Fruit fly (Drosophila melanogaster) whole organism, embryonic: ENCODE results near the gene CG10801.

ENCODE experiments used
- Asciz ChIP-seq: fragments of 200-800 bp; sonication (Bioruptor generic); optimal IDR thresholded peaks from 2 replicates; lab custom pipeline; 2017; ENCODE audit warnings: missing biosample characterization, mild to moderate bottlenecking, missing genetic modification characterization, missing genetic modification reagents
- BEAF-32 ChIP-seq: fragments of 200-800 bp; sonication (Bioruptor generic); optimal IDR thresholded peaks from 3 replicates; lab custom pipeline; 2017; ENCODE audit warnings: missing biosample characterization, missing genetic modification characterization, mild to moderate bottlenecking, moderate library complexity, missing genetic modification reagents
- Bdp1 ChIP-seq: fragments of 200-800 bp; sonication (Bioruptor generic); optimal IDR thresholded peaks from 3 replicates; lab custom pipeline; 2016; ENCODE audit warnings: missing biosample characterization, missing genetic modification characterization
- BtbVII ChIP-seq: fragments of 200-800 bp; sonication (Bioruptor generic); optimal IDR thresholded peaks from 3 replicates; lab custom pipeline; 2017; ENCODE audit warnings: missing biosample characterization, mild to moderate bottlenecking, missing genetic modification characterization
- CG10462 ChIP-seq: fragments of 200-800 bp; sonication (Bioruptor generic); optimal IDR thresholded peaks from 2 replicates; lab custom pipeline; 2016; ENCODE audit warnings: missing biosample characterization, missing genetic modification characterization
- CG10543 ChIP-seq: fragments of 200-800 bp; sonication (Bioruptor generic); optimal IDR thresholded peaks from 3 replicates; lab custom pipeline; 2017; ENCODE audit warnings: missing biosample characterization, mild to moderate bottlenecking, missing genetic modification characterization, moderate library complexity
- CG10979 ChIP-seq: fragments of 200-800 bp; sonication (Bioruptor generic); optimal IDR thresholded peaks from 2 replicates; lab custom pipeline; 2018; ENCODE audit warnings: missing biosample characterization, mild to moderate bottlenecking, missing genetic modification characterization, moderate library complexity
- CG11085 ChIP-seq: fragments of 200-800 bp; sonication (Bioruptor generic); IDR thresholded peaks from 2 replicates; pipeline ENCODE4 v1.3.6; 2022; ENCODE audit warnings: missing biosample characterization, missing genetic modification characterization
- CG12942 ChIP-seq: fragments of 200-800 bp; sonication (Bioruptor generic); optimal IDR thresholded peaks from 3 replicates; lab custom pipeline; 2016; ENCODE audit warnings: missing biosample characterization, missing genetic modification characterization
- CG15479 ChIP-seq: fragments of 200-800 bp; sonication (Bioruptor generic); optimal IDR thresholded peaks from 3 replicates; lab custom pipeline; 2019; ENCODE audit warnings: missing biosample characterization, mild to moderate bottlenecking, missing genetic modification characterization, moderate library complexity
- CG16815 ChIP-seq: fragments of 200-800 bp; sonication (Bioruptor generic); optimal IDR thresholded peaks from 3 replicates; lab custom pipeline; 2017; ENCODE audit warnings: missing biosample characterization, mild to moderate bottlenecking, missing genetic modification characterization
- CG2116 ChIP-seq: fragments of 200-800 bp; sonication (Bioruptor generic); optimal IDR thresholded peaks from 3 replicates; lab custom pipeline; 2018; ENCODE audit warnings: missing biosample characterization, mild to moderate bottlenecking, missing genetic modification characterization
- CG2120 ChIP-seq: fragments of 200-800 bp; sonication (Bioruptor generic); optimal IDR thresholded peaks from 3 replicates; lab custom pipeline; 2016; ENCODE audit warnings: missing biosample characterization, missing genetic modification characterization
- CG33557 ChIP-seq: fragments of 200-800 bp; sonication (Bioruptor generic); optimal IDR thresholded peaks from 2 replicates; lab custom pipeline; 2019; ENCODE audit warnings: missing biosample characterization, mild to moderate bottlenecking, missing genetic modification characterization, moderate library complexity
- CG3726 ChIP-seq: fragments of 200-800 bp; sonication (Bioruptor generic); IDR thresholded peaks from 3 replicates; pipeline ENCODE4, ENCODE4 v1.3.6; 2022; ENCODE audit warnings: missing biosample characterization, missing genetic modification characterization
- CG6689 ChIP-seq: fragments of 200-800 bp; sonication (Bioruptor generic); IDR thresholded peaks from 2 replicates; pipeline ENCODE4 v1.3.6; 2022; ENCODE audit warnings: missing biosample characterization, missing genetic modification characterization
- CG6765 ChIP-seq: fragments of 200-800 bp; sonication (Bioruptor generic); optimal IDR thresholded peaks from 3 replicates; lab custom pipeline; 2017; ENCODE audit warnings: missing biosample characterization, mild to moderate bottlenecking, missing genetic modification characterization
- CG7271 ChIP-seq: fragments of 200-800 bp; sonication (Bioruptor generic); optimal IDR thresholded peaks from 2 replicates; lab custom pipeline; 2018; ENCODE audit warnings: missing biosample characterization, mild to moderate bottlenecking, missing genetic modification characterization, moderate library complexity
- CG8290 ChIP-seq, 3 experiments: fragments of 200-800 bp; sonication (Bioruptor generic); optimal IDR thresholded peaks; 2 replicates each; lab custom pipeline; 2016 to 2019; ENCODE audit warnings: missing biosample characterization in 3 of 3, missing genetic modification characterization in 3 of 3, mild to moderate bottlenecking in 2 of 3, moderate library complexity in 1 of 3
- CG9215 ChIP-seq: fragments of 200-800 bp; sonication (Bioruptor generic); IDR thresholded peaks from 2 replicates; pipeline ENCODE4 v1.3.6; 2022; ENCODE audit warnings: missing biosample characterization, missing genetic modification characterization
- Camta ChIP-seq: fragments of 200-800 bp; sonication (Bioruptor generic); optimal IDR thresholded peaks from 2 replicates; lab custom pipeline; 2016; ENCODE audit warnings: missing biosample characterization, missing genetic modification characterization
- Deaf1 ChIP-seq: fragments of 200-800 bp; optimal IDR thresholded peaks from 3 replicates; lab custom pipeline; 2019; ENCODE audit warnings: missing biosample characterization, mild to moderate bottlenecking, missing genetic modification characterization, moderate library complexity
- Dfd ChIP-seq, 2 experiments: fragments of >200 bp; optimal IDR thresholded peaks; 2 replicates each; lab custom pipeline; 2017; ENCODE audit warnings: missing biosample characterization in 2 of 2, missing genetic modification characterization in 2 of 2
- Dip2 ChIP-seq: fragments of 200-800 bp; sonication (Bioruptor generic); IDR thresholded peaks from 2 replicates; pipeline ENCODE4 v1.3.6; 2022; ENCODE audit warnings: missing biosample characterization, missing genetic modification characterization
- E2f2 ChIP-seq: fragments of 200-800 bp; sonication (Bioruptor generic); IDR thresholded peaks from 2 replicates; pipeline ENCODE4 v1.3.6; 2022; ENCODE audit warnings: missing biosample characterization, missing genetic modification characterization
- Hsf ChIP-seq: fragments of 200-800 bp; sonication (Bioruptor generic); optimal IDR thresholded peaks from 3 replicates; lab custom pipeline; 2016; ENCODE audit warnings: missing biosample characterization, missing genetic modification characterization
- NK7.1 ChIP-seq: fragments of 200-800 bp; sonication (Bioruptor generic); optimal IDR thresholded peaks from 3 replicates; lab custom pipeline; 2016; ENCODE audit warnings: missing biosample characterization, missing genetic modification characterization
- Neu2 ChIP-seq: fragments of 200-800 bp; sonication (Bioruptor generic); optimal IDR thresholded peaks from 3 replicates; lab custom pipeline; 2016; ENCODE audit warnings: missing biosample characterization, missing genetic modification characterization, borderline replicate concordance
- Oaz ChIP-seq: fragments of 200-800 bp; sonication (Bioruptor generic); IDR thresholded peaks from 2 replicates; pipeline ENCODE4 v1.3.6; 2022; ENCODE audit warnings: missing biosample characterization, missing genetic modification characterization
- Ravus ChIP-seq: fragments of 200-800 bp; sonication (Bioruptor generic); IDR thresholded peaks from 2 replicates; pipeline ENCODE4 v1.3.6; 2022; ENCODE audit warnings: missing biosample characterization, missing genetic modification characterization
- Xrp1 ChIP-seq: fragments of 200-800 bp; sonication (Bioruptor generic); IDR thresholded peaks from 2 replicates; pipeline ENCODE4 v1.3.6; 2022; ENCODE audit warnings: missing biosample characterization, missing genetic modification characterization
- ara ChIP-seq: fragments of 200-800 bp; sonication (Bioruptor generic); IDR thresholded peaks from 2 replicates; pipeline ENCODE4 v1.3.6; 2022; ENCODE audit warnings: missing biosample characterization, missing genetic modification characterization
- bsh ChIP-seq, 2 experiments: fragments of 200-800 bp; sonication (Bioruptor generic); optimal IDR thresholded peaks; 2 replicates each; lab custom pipeline; 2017 to 2018; ENCODE audit warnings: mild to moderate bottlenecking in 2 of 2, missing biosample characterization in 2 of 2, missing genetic modification characterization in 2 of 2, moderate library complexity in 1 of 2
- btn ChIP-seq: fragments of 200-800 bp; sonication (Bioruptor generic); optimal IDR thresholded peaks from 2 replicates; lab custom pipeline; 2016; ENCODE audit warnings: missing biosample characterization, missing genetic modification characterization
- chif ChIP-seq, 2 experiments: fragments of 200-800 bp; sonication (Bioruptor generic); optimal IDR thresholded peaks; 3 replicates each; lab custom pipeline; 2016; ENCODE audit warnings: missing biosample characterization in 2 of 2, missing genetic modification characterization in 2 of 2
- chinmo ChIP-seq: fragments of 200-800 bp; sonication (Bioruptor generic); IDR thresholded peaks from 4 replicates; pipeline ENCODE4 v1.3.6; 2022; ENCODE audit warnings: missing biosample characterization, missing genetic modification characterization; ENCODE audit not compliant: partially characterized antibody
- ewg ChIP-seq: fragments of 200-800 bp; sonication (Bioruptor generic); optimal IDR thresholded peaks from 3 replicates; lab custom pipeline; 2017; ENCODE audit warnings: mild to moderate bottlenecking, missing biosample characterization, missing genetic modification reagents, missing genetic modification characterization
- gem ChIP-seq: fragments of 200-800 bp; sonication (Bioruptor generic); optimal IDR thresholded peaks from 2 replicates; lab custom pipeline; 2019; ENCODE audit warnings: missing biosample characterization, mild to moderate bottlenecking, missing genetic modification characterization, moderate library complexity
- gsb-n ChIP-seq: fragments of 200-800 bp; sonication (Bioruptor generic); optimal IDR thresholded peaks from 3 replicates; lab custom pipeline; 2018; ENCODE audit warnings: missing biosample characterization, mild to moderate bottlenecking, missing genetic modification characterization
- h ChIP-seq: fragments of >200 bp; optimal IDR thresholded peaks from 2 replicates; lab custom pipeline; 2017
- hb ChIP-seq: fragments of 200-800 bp; sonication (Bioruptor generic); IDR thresholded peaks from 3 replicates; pipeline ENCODE4 v1.3.6; 2022; ENCODE audit warnings: missing biosample characterization, missing genetic modification characterization; ENCODE audit not compliant: partially characterized antibody
- luna ChIP-seq: fragments of 200-800 bp; sonication (Bioruptor generic); optimal IDR thresholded peaks from 2 replicates; lab custom pipeline; 2016; ENCODE audit warnings: missing biosample characterization, missing genetic modification characterization
- pan ChIP-seq, 4 experiments: fragments of >200 bp in 3 of 4; fragments of 200-800 bp in 1 of 4; sonication (Bioruptor generic) in 1 of 4; optimal IDR thresholded peaks in 3 of 4; IDR thresholded peaks in 1 of 4; 2 replicates each; pipeline versions ENCODE4 v1.3.6 to Lab custom; 2017 to 2022; ENCODE audit warnings: missing biosample characterization in 2 of 4, missing genetic modification characterization in 2 of 4, mixed read lengths in 1 of 4
- pros ChIP-seq: fragments of 200-800 bp; sonication (Bioruptor generic); optimal IDR thresholded peaks from 3 replicates; lab custom pipeline; 2019; ENCODE audit warnings: missing biosample characterization, mild to moderate bottlenecking, missing genetic modification characterization, moderate library complexity
- pzg ChIP-seq: fragments of 200-800 bp; sonication (Bioruptor generic); optimal IDR thresholded peaks from 3 replicates; lab custom pipeline; 2018; ENCODE audit warnings: missing biosample characterization, mild to moderate bottlenecking, missing genetic modification characterization, moderate library complexity
- sim ChIP-seq: fragments of 200-800 bp; sonication (Bioruptor generic); IDR thresholded peaks from 2 replicates; pipeline ENCODE4 v1.3.6; 2022; ENCODE audit warnings: missing biosample characterization, missing genetic modification characterization
- slou ChIP-seq: fragments of 200-800 bp; sonication (Bioruptor generic); optimal IDR thresholded peaks from 3 replicates; lab custom pipeline; 2016; ENCODE audit warnings: missing biosample characterization, missing genetic modification characterization
- sr ChIP-seq: fragments of 200-800 bp; sonication (Bioruptor generic); IDR thresholded peaks from 3 replicates; pipeline ENCODE4 v1.3.6; 2022; ENCODE audit warnings: missing biosample characterization, missing genetic modification characterization
- tap ChIP-seq: fragments of 200-800 bp; optimal IDR thresholded peaks from 3 replicates; lab custom pipeline; 2019; ENCODE audit warnings: missing biosample characterization, mild to moderate bottlenecking, missing genetic modification characterization, moderate library complexity
- twi ChIP-seq: fragments of 200-800 bp; optimal IDR thresholded peaks from 2 replicates; lab custom pipeline; 2019; ENCODE audit warnings: missing biosample characterization, mild to moderate bottlenecking, missing genetic modification characterization, moderate library complexity

The CG10801 gene

DNA sequence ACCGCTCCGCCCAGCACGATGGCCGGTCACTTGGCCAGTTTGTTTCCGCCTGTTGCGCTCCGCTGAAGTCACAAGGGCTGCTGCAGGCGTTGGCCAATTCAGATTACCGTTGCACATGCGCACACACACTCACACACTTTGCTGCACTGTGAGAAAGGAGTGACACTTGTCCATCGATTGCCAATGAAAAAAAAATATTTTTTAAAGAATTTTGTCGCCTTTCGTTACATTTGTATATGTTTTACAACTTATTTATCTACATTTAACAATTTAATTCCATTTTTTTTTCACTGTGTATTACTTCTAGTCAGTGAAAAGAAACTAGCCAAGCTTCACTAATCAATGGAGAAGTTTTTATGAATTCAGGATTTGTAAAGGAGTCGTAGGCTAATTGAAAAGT, 15.6 kb downstream of the CG10801 start (continued):
- TF ChIP-seq CG15479 (GFP tag; lab: Kevin White, UChicago), result no peak
- no peak for TF ChIP-seq slou (GFP tag; lab: Kevin White, UChicago)
- no peak for TF ChIP-seq BEAF-32 (GFP tag; lab: Kevin White, UChicago)
- TF ChIP-seq ewg, result peak; percentile 36
- no peak for TF ChIP-seq twi (tag; lab: Kevin White, UChicago)
- 0 out of 3 replicates have a peak, but pooled peaks have one; percentile 7 for TF ChIP-seq CG3726 (GFP tag; lab: Robert Waterston, UW)
- no peak for TF ChIP-seq sr (GFP tag; lab: Robert Waterston, UW)
- peak; percentile 28 for TF ChIP-seq tap
- peak; percentile 21 for TF ChIP-seq Hsf
- TF ChIP-seq bsh (GFP tag; optimal IDR thresholded peaks at IDR 0.05; lab: Kevin White, UChicago), result peak in 1 of 2 experiments; percentile 60
- TF ChIP-seq ara (GFP tag; lab: Robert Waterston, UW), result 0 out of 2 replicates have a peak, but pooled peaks have one; percentile 15
- no peak for TF ChIP-seq h (lab: Kevin White, UChicago)
- TF ChIP-seq Deaf1 (tag; lab: Kevin White, UChicago), result no peak
- peak; percentile 73 for TF ChIP-seq Xrp1
- TF ChIP-seq Neu2 (GFP tag; lab: Kevin White, UChicago), result no peak
- TF ChIP-seq hb (GFP tag; lab: Robert Waterston, UW), result no peak
- no peak for TF ChIP-seq CG10543 (GFP tag; lab: Kevin White, UChicago)
- no peak for TF ChIP-seq CG2116 (GFP tag; lab: Kevin White, UChicago)
- TF ChIP-seq NK7.1, result no peak
- no peak for TF ChIP-seq CG11085 (GFP tag; lab: Robert Waterston, UW)
- no peak for TF ChIP-seq Oaz
- peak; percentile 53; the same call in 1 of the 2 replicates for TF ChIP-seq CG6689
- TF ChIP-seq btn (GFP tag; lab: Kevin White, UChicago), result no peak
- no peak for TF ChIP-seq luna (GFP tag; lab: Kevin White, UChicago)
- TF ChIP-seq CG12942 (GFP tag; lab: Kevin White, UChicago), result peak; percentile 24
- TF ChIP-seq CG7271 (tag; lab: Kevin White, UChicago), result no peak
- TF ChIP-seq CG16815 (GFP tag; lab: Kevin White, UChicago), result peak; percentile 7
- TF ChIP-seq gem (tag; lab: Kevin White, UChicago), result peak; percentile 75
- TF ChIP-seq pan (optimal IDR thresholded peaks at IDR 0.05; lab: Kevin White, UChicago), result no peak
- peak in 1 of 2 experiments; percentile 34 for TF ChIP-seq pan (GFP tag; optimal IDR thresholded peaks at IDR 0.05 in 1 of 2, IDR thresholded peaks at IDR 0.05 in 1 of 2)
- no peak for TF ChIP-seq CG6765 (GFP tag; lab: Kevin White, UChicago)
- peak; percentile 26; the same call in 1 of the 2 replicates for TF ChIP-seq E2f2 (GFP tag; lab: Robert Waterston, UW)
- TF ChIP-seq sim, result 0 out of 2 replicates have a peak, but pooled peaks have one; percentile 34
- no peak for TF ChIP-seq Dip2 (GFP tag; lab: Robert Waterston, UW)
- no peak for TF ChIP-seq Bdp1 (GFP tag; lab: Kevin White, UChicago)
- peak; percentile 61 for TF ChIP-seq CG10979
- no peak for TF ChIP-seq pzg (GFP tag; lab: Kevin White, UChicago)
- TF ChIP-seq CG2120 (GFP tag; lab: Kevin White, UChicago), result no peak
- TF ChIP-seq gsb-n (tag; lab: Kevin White, UChicago), result no peak
- TF ChIP-seq Ravus, result no peak
- TF ChIP-seq CG33557 (GFP tag; lab: Kevin White, UChicago), result no peak
- TF ChIP-seq Camta (GFP tag; lab: Kevin White, UChicago), result peak; percentile 28
- TF ChIP-seq Asciz (GFP tag; lab: Kevin White, UChicago), result peak; percentile 14
- no peak for TF ChIP-seq CG9215 (GFP tag; lab: Robert Waterston, UW)
- TF ChIP-seq BtbVII (GFP tag; lab: Kevin White, UChicago), result no peak
- no peak for TF ChIP-seq CG10462 (GFP tag; lab: Kevin White, UChicago)
- no peak for TF ChIP-seq pros (GFP tag; lab: Kevin White, UChicago)
- peak; percentile 19 to 50 for TF ChIP-seq chif (GFP tag; optimal IDR thresholded peaks at IDR 0.05; lab: Kevin White, UChicago)
- no peak for TF ChIP-seq chinmo (GFP tag; lab: Robert Waterston, UW)
- TF ChIP-seq CG8290 (GFP tag; optimal IDR thresholded peaks at IDR 0.05; lab: Kevin White, UChicago), result no peak
- peak in 1 of 2 experiments; percentile 11 for TF ChIP-seq CG8290 (tag; optimal IDR thresholded peaks at IDR 0.05; lab: Kevin White, UChicago)
- TF ChIP-seq Dfd (GFP tag; optimal IDR thresholded peaks at IDR 0.05; lab: Kevin White, UChicago), result no peak
